Worm (Caenorhabditis elegans) whole organism, midembryonic: ENCODE data around the gene E04F6.15.

Experiments
- T22C8.4 ChIP-seq: fragments of 200-800 bp; sonication (Bioruptor generic); IDR thresholded peaks from 2 replicates; pipeline ENCODE4 v1.3.6; 2022; ENCODE audit warnings: missing genetic modification characterization, missing compliant biosample characterization
- cog-1 ChIP-seq: sonication (generic microtip); optimal IDR thresholded peaks from 2 replicates; lab custom pipeline; 2016; ENCODE audit warnings: missing genetic modification characterization, missing compliant biosample characterization
- flt-1 ChIP-seq: fragments of 200-800 bp; sonication (Bioruptor generic); IDR thresholded peaks from 2 replicates; pipeline ENCODE4 v1.3.6; 2022; ENCODE audit warnings: missing genetic modification characterization, missing compliant biosample characterization
- klf-2 ChIP-seq: fragments of 200-800 bp; sonication (Bioruptor generic); conservative IDR thresholded peaks from 2 replicates; pipeline ENCODE4 v1.3.6; 2022; ENCODE audit warnings: missing genetic modification reagents, missing genetic modification characterization, missing compliant biosample characterization
- med-1 ChIP-seq: sonication (generic microtip); optimal IDR thresholded peaks from 2 replicates; lab custom pipeline; 2017; ENCODE audit warnings: missing genetic modification characterization, mild to moderate bottlenecking, missing compliant biosample characterization, antibody characterized with exemption, missing genetic modification reagents; ENCODE audit not compliant: insufficient read depth
- ref-1 ChIP-seq: fragments of 200-800 bp; sonication (Bioruptor generic); conservative IDR thresholded peaks from 2 replicates; pipeline ENCODE4 v1.3.6; 2022; ENCODE audit warnings: missing genetic modification reagents, missing genetic modification characterization, missing compliant biosample characterization
- tab-1 ChIP-seq: fragments of 200-800 bp; sonication (Bioruptor generic); IDR thresholded peaks from 2 replicates; pipeline ENCODE4 v1.3.6; 2022; ENCODE audit warnings: missing genetic modification characterization, missing compliant biosample characterization
- ztf-23 ChIP-seq: fragments of 200-800 bp; sonication (Bioruptor generic); IDR thresholded peaks from 2 replicates; pipeline ENCODE4 v1.3.6; 2022; ENCODE audit warnings: missing genetic modification reagents, missing genetic modification characterization, missing compliant biosample characterization
- ztf-29 ChIP-seq: fragments of 200-800 bp; sonication (Bioruptor generic); IDR thresholded peaks from 2 replicates; pipeline ENCODE4 v1.3.6; 2022; ENCODE audit warnings: missing genetic modification reagents, missing genetic modification characterization, missing compliant biosample characterization

E04F6.15 gene

ce11 chrII:7211280-7211679, 1.2 kb upstream of the E04F6.15 start, which contains the start of gene E04F6.8:
E04F6.8 (minus strand) TSS chrII:7211380.
- TF ChIP-seq ztf-23 (GFP tag; lab: Robert Waterston, UW), result no peak
- TF ChIP-seq T22C8.4 (GFP tag; lab: Robert Waterston, UW), result no peak
- no peak for TF ChIP-seq ref-1 (GFP tag; lab: Robert Waterston, UW)
- no peak for TF ChIP-seq tab-1 (GFP tag; lab: Robert Waterston, UW)
- TF ChIP-seq flt-1 (GFP tag; lab: Robert Waterston, UW), result no peak
- no peak for TF ChIP-seq ztf-29
- no peak for TF ChIP-seq med-1 (GFP tag; lab: Kevin White, UChicago)
- no peak for TF ChIP-seq cog-1 (tag; lab: Kevin White, UChicago)
- no peak for TF ChIP-seq klf-2 (GFP tag; lab: Robert Waterston, UW)

ce11 chrII:7208184-7208583, 1.9 kb downstream of the E04F6.15 start, which contains the start of gene dhs-7:
dhs-7 (minus strand) TSS chrII:7208460.
- TF ChIP-seq cog-1 (tag; lab: Kevin White, UChicago), result no peak
- TF ChIP-seq klf-2 (GFP tag; lab: Robert Waterston, UW), result no peak
- no peak for TF ChIP-seq ref-1 (GFP tag; lab: Robert Waterston, UW)
- no peak for TF ChIP-seq T22C8.4 (GFP tag; lab: Robert Waterston, UW)
- TF ChIP-seq flt-1 (GFP tag; lab: Robert Waterston, UW), result no peak
- no peak for TF ChIP-seq ztf-29
- TF ChIP-seq tab-1 (GFP tag; lab: Robert Waterston, UW), result no peak
- TF ChIP-seq med-1 (GFP tag; lab: Kevin White, UChicago), result no peak

- TF ChIP-seq klf-2 (GFP tag; lab: Robert Waterston, UW) (no peak), ref-1 (GFP tag; lab: Robert Waterston, UW) (no peak), med-1 (GFP tag; lab: Kevin White, UChicago) (no peak), ztf-29 (no peak), tab-1 (GFP tag; lab: Robert Waterston, UW) (no peak), T22C8.4 (GFP tag; lab: Robert Waterston, UW) (no peak), flt-1 (GFP tag; lab: Robert Waterston, UW) (no peak), cog-1 (tag; lab: Kevin White, UChicago) (no peak), ztf-23 (GFP tag; lab: Robert Waterston, UW) (no peak)
Observed at ce11 chrII:7207649-7208048, 2.4 kb downstream of the E04F6.15 start.

- TF ChIP-seq tab-1 (GFP tag; lab: Robert Waterston, UW) (no peak), cog-1 (tag; lab: Kevin White, UChicago) (no peak), T22C8.4 (GFP tag; lab: Robert Waterston, UW) (no peak), ref-1 (GFP tag; lab: Robert Waterston, UW) (no peak), ztf-23 (GFP tag; lab: Robert Waterston, UW) (no peak), klf-2 (GFP tag; lab: Robert Waterston, UW) (no peak), flt-1 (GFP tag; lab: Robert Waterston, UW) (no peak), ztf-29 (no peak), med-1 (GFP tag; lab: Kevin White, UChicago) (no peak)
Observed at ce11 chrII:7205388-7205787, 4.7 kb downstream of the E04F6.15 start, which contains the start of gene srd-59. srd-59 (plus strand) TSS chrII:7205688.

- no peak for TF ChIP-seq med-1 (GFP tag; lab: Kevin White, UChicago)
- no peak for TF ChIP-seq tab-1 (GFP tag; lab: Robert Waterston, UW)
- TF ChIP-seq flt-1 (GFP tag; lab: Robert Waterston, UW), result no peak
- TF ChIP-seq ztf-29, result no peak
- no peak for TF ChIP-seq T22C8.4 (GFP tag; lab: Robert Waterston, UW)
- TF ChIP-seq cog-1 (tag; lab: Kevin White, UChicago), result no peak
- no peak for TF ChIP-seq ztf-23 (GFP tag; lab: Robert Waterston, UW)
Observed at ce11 chrII:7204951-7205350, 5.1 kb downstream of the E04F6.15 start, which contains the start of gene srd-58. srd-58 (minus strand) TSS chrII:7205051.

- no peak for TF ChIP-seq flt-1 (GFP tag; lab: Robert Waterston, UW)
- TF ChIP-seq ztf-23 (GFP tag; lab: Robert Waterston, UW), result no peak
- no peak for TF ChIP-seq tab-1 (GFP tag; lab: Robert Waterston, UW)
- TF ChIP-seq ztf-29, result no peak
- no peak for TF ChIP-seq ref-1 (GFP tag; lab: Robert Waterston, UW)
- no peak for TF ChIP-seq klf-2 (GFP tag; lab: Robert Waterston, UW)
- TF ChIP-seq T22C8.4 (GFP tag; lab: Robert Waterston, UW), result no peak
- no peak for TF ChIP-seq cog-1 (tag; lab: Kevin White, UChicago)
- no peak for TF ChIP-seq med-1 (GFP tag; lab: Kevin White, UChicago)
Observed at ce11 chrII:7203110-7203509, 7.0 kb downstream of the E04F6.15 start, which contains the start of gene srd-56. srd-56 (minus strand) TSS chrII:7203210.

ce11 chrII:7200051-7200599, 10.0 kb downstream of the E04F6.15 start, which contains the start of gene pcrg-1:
pcrg-1 (plus strand) TSS chrII:7200549.
- TF ChIP-seq med-1 (GFP tag; lab: Kevin White, UChicago) (peak; percentile 61), flt-1 (GFP tag; lab: Robert Waterston, UW) (peak; percentile 95), klf-2 (GFP tag; lab: Robert Waterston, UW) (peak; percentile 86), T22C8.4 (GFP tag; lab: Robert Waterston, UW) (peak; percentile 92), ref-1 (GFP tag; lab: Robert Waterston, UW) (peak; percentile 82), ztf-29 (peak; percentile 85), cog-1 (tag; lab: Kevin White, UChicago) (peak; percentile 74), tab-1 (GFP tag; lab: Robert Waterston, UW) (peak; percentile 96), ztf-23 (GFP tag; lab: Robert Waterston, UW) (peak; percentile 94)

- TF ChIP-seq tab-1 (GFP tag; lab: Robert Waterston, UW), result no peak
- no peak for TF ChIP-seq ztf-29
- no peak for TF ChIP-seq klf-2 (GFP tag; lab: Robert Waterston, UW)
- TF ChIP-seq ref-1 (GFP tag; lab: Robert Waterston, UW), result no peak
- TF ChIP-seq T22C8.4 (GFP tag; lab: Robert Waterston, UW), result no peak
- no peak for TF ChIP-seq ztf-23 (GFP tag; lab: Robert Waterston, UW)
- no peak for TF ChIP-seq cog-1 (tag; lab: Kevin White, UChicago)
- no peak for TF ChIP-seq flt-1 (GFP tag; lab: Robert Waterston, UW)
- TF ChIP-seq med-1 (GFP tag; lab: Kevin White, UChicago), result no peak
Observed at ce11 chrII:7199308-7199707, 10.8 kb downstream of the E04F6.15 start, which contains the start of gene E04F6.6. E04F6.6 (minus strand) TSS chrII:7199565.
